Fruit fly (Drosophila melanogaster): ENCODE results near the gene TfIIEbeta.

- TF ChIP-seq kay (GFP tag; ENCODE audit: borderline replicate concordance), result no peak
- TF ChIP-seq CG5204 (GFP tag; optimal IDR thresholded peaks at IDR 0.05), result no peak
- no peak for TF ChIP-seq Crg-1 (GFP tag; optimal IDR thresholded peaks at IDR 0.05)
- no peak for TF ChIP-seq CG7101 (tag; optimal IDR thresholded peaks at IDR 0.05)
- TF ChIP-seq CG12768 (GFP tag; optimal IDR thresholded peaks at IDR 0.05), result no peak
- TF ChIP-seq tj (GFP tag; optimal IDR thresholded peaks at IDR 0.05), result no peak
- no peak for TF ChIP-seq cnc (optimal IDR thresholded peaks at IDR 0.05)
- TF ChIP-seq CG33017 (tag; optimal IDR thresholded peaks at IDR 0.05), result no peak
- no peak for TF ChIP-seq toe (GFP tag; optimal IDR thresholded peaks at IDR 0.05)
- TF ChIP-seq Hr96 (GFP tag; optimal IDR thresholded peaks at IDR 0.05), result no peak
- no peak for TF ChIP-seq Mnt (GFP tag; optimal IDR thresholded peaks at IDR 0.05)
- TF ChIP-seq CG11617 (GFP tag; optimal IDR thresholded peaks at IDR 0.05), result no peak
- no peak for TF ChIP-seq CG1620 (GFP tag; optimal IDR thresholded peaks at IDR 0.05)
- TF ChIP-seq ovo (GFP tag; optimal IDR thresholded peaks at IDR 0.05), result no peak
These were observed 9.9 kb downstream of the TfIIEbeta start for dm6 chr3L:4296760-4297159.

Measured in whole organism, adult.